Worm (Caenorhabditis elegans) whole organism, young adult: ENCODE measurements around the gene Y41D4A.6.

Experiments
- F37B4.10 ChIP-seq: fragments of 200-800 bp; sonication (Bioruptor generic); IDR thresholded peaks from 2 replicates; pipeline ENCODE4 v1.3.6; 2022; ENCODE audit warnings: missing genetic modification characterization, missing compliant biosample characterization
- ama-1 ChIP-seq, 3 experiments: fragments of 150-350 bp in 1 of 3; sonication (generic microtip) in 2 of 3; optimal IDR thresholded peaks; 2 replicates each; lab custom pipeline; 2014 to 2018; ENCODE audit warnings: missing biosample characterization in 2 of 3, missing genetic modification characterization in 2 of 3, missing genetic modification reagents in 2 of 3
- lir-1 ChIP-seq: fragments of 200-800 bp; sonication (Bioruptor generic); conservative IDR thresholded peaks from 2 replicates; pipeline ENCODE4 v1.3.6; 2022; ENCODE audit warnings: missing genetic modification reagents, missing genetic modification characterization, missing compliant biosample characterization
- sptf-2 ChIP-seq: fragments of 200-800 bp; sonication (Bioruptor generic); optimal IDR thresholded peaks from 2 replicates; lab custom pipeline; 2018; ENCODE audit warnings: mild to moderate bottlenecking, missing genetic modification characterization, missing compliant biosample characterization
- unc-62 ChIP-seq: fragments of 150-350 bp; optimal IDR thresholded peaks from 2 replicates; lab custom pipeline; 2014; ENCODE audit warnings: missing biosample characterization, missing genetic modification reagents, missing genetic modification characterization
- ztf-3 ChIP-seq: fragments of 200-800 bp; sonication (Bioruptor generic); optimal IDR thresholded peaks from 2 replicates; lab custom pipeline; 2018; ENCODE audit warnings: mild to moderate bottlenecking, missing genetic modification characterization, missing compliant biosample characterization

ce11 chrIV:1785156-1785555 lies 39.9 kb upstream of the Y41D4A.6 start:
- TF ChIP-seq F37B4.10 (GFP tag; lab: Robert Waterston, UW) (no peak), ztf-3 (GFP tag; lab: Kevin White, UChicago) (no peak), ama-1 (optimal IDR thresholded peaks at IDR 0.05; lab: Kevin White, UChicago) (no peak), ama-1 (GFP tag; optimal IDR thresholded peaks at IDR 0.05; lab: Kevin White, UChicago) (no peak), lir-1 (GFP tag; lab: Robert Waterston, UW) (no peak), unc-62 (no peak), sptf-2 (GFP tag; lab: Kevin White, UChicago) (no peak)
